Worm (Caenorhabditis elegans) whole organism, L1 larva: ENCODE data around the gene fbxb-81.

ENCODE experiments used
- C04F5.9 ChIP-seq: sonication (generic microtip); optimal IDR thresholded peaks from 2 replicates; lab custom pipeline; 2016; ENCODE audit warnings: missing genetic modification characterization, missing compliant biosample characterization
- C34B4.2 ChIP-seq: sonication (generic microtip); optimal IDR thresholded peaks from 2 replicates; lab custom pipeline; 2017; ENCODE audit warnings: mild to moderate bottlenecking, missing genetic modification characterization, missing compliant biosample characterization
- F16B12.6 ChIP-seq: fragments of 150-350 bp; optimal IDR thresholded peaks from 2 replicates; lab custom pipeline; 2014; ENCODE audit warnings: missing biosample characterization, missing genetic modification characterization
- Y116A8C.19 ChIP-seq: sonication (generic microtip); optimal IDR thresholded peaks from 2 replicates; lab custom pipeline; 2016; ENCODE audit warnings: missing compliant biosample characterization, missing genetic modification characterization, borderline replicate concordance
- alr-1 ChIP-seq: fragments of 200-800 bp; sonication (Bioruptor generic); optimal IDR thresholded peaks from 2 replicates; lab custom pipeline; 2018; ENCODE audit warnings: borderline replicate concordance, mild to moderate bottlenecking, missing genetic modification characterization, missing compliant biosample characterization
- aly-2 ChIP-seq: fragments of 150-350 bp; optimal IDR thresholded peaks from 2 replicates; lab custom pipeline; 2014; ENCODE audit warnings: missing biosample characterization, missing genetic modification characterization
- ama-1 ChIP-seq: fragments of 150-350 bp; optimal IDR thresholded peaks from 2 replicates; lab custom pipeline; 2014
- ceh-63 ChIP-seq: fragments of 200-800 bp; sonication (Bioruptor generic); optimal IDR thresholded peaks from 2 replicates; lab custom pipeline; 2018; ENCODE audit warnings: mild to moderate bottlenecking, missing genetic modification characterization, missing compliant biosample characterization
- ceh-8 ChIP-seq: fragments of 200-800 bp; sonication (Bioruptor generic); optimal IDR thresholded peaks from 2 replicates; lab custom pipeline; 2018; ENCODE audit warnings: mild to moderate bottlenecking, missing genetic modification characterization, moderate library complexity, missing compliant biosample characterization
- ceh-82 ChIP-seq, 3 experiments: fragments of 150-350 bp in 1 of 3; sonication (generic microtip) in 2 of 3; optimal IDR thresholded peaks; 2 replicates each; lab custom pipeline; 2014 to 2017; ENCODE audit warnings: missing biosample characterization in 3 of 3, missing genetic modification characterization in 3 of 3
- ceh-90 ChIP-seq: sonication (generic microtip); optimal IDR thresholded peaks from 2 replicates; lab custom pipeline; 2016; ENCODE audit warnings: missing genetic modification characterization, missing compliant biosample characterization
- dpl-1 ChIP-seq, 3 experiments: fragments of 150-350 bp in 2 of 3; sonication (generic microtip) in 1 of 3; optimal IDR thresholded peaks; 2 replicates each; lab custom pipeline; 2014 to 2017; ENCODE audit warnings: missing biosample characterization in 3 of 3, missing genetic modification characterization in 3 of 3, missing genetic modification reagents in 3 of 3
- dsc-1 ChIP-seq: sonication (generic microtip); optimal IDR thresholded peaks from 2 replicates; lab custom pipeline; 2016; ENCODE audit warnings: mild to moderate bottlenecking, missing genetic modification characterization, missing compliant biosample characterization
- efl-1 ChIP-seq, 4 experiments: fragments of 150-350 bp; optimal IDR thresholded peaks in 3 of 4; peaks in 1 of 4; 1 replicate in 1 of 4; 2 replicates in 3 of 4; lab custom pipeline; 2014; ENCODE audit warnings: missing biosample characterization in 2 of 4, missing genetic modification characterization in 2 of 4, missing genetic modification reagents in 2 of 4
- efl-3 ChIP-seq: fragments of 200-800 bp; sonication (Bioruptor generic); optimal IDR thresholded peaks from 2 replicates; lab custom pipeline; 2018; ENCODE audit warnings: mild to moderate bottlenecking, missing genetic modification characterization, missing compliant biosample characterization
- egl-13 ChIP-seq: sonication (generic microtip); optimal IDR thresholded peaks from 2 replicates; lab custom pipeline; 2016; ENCODE audit warnings: missing genotype, missing genetic modification reagents, missing genetic modification characterization, missing compliant biosample characterization
- elt-2 ChIP-seq: sonication (generic microtip); optimal IDR thresholded peaks from 2 replicates; lab custom pipeline; 2016; ENCODE audit warnings: missing genetic modification characterization, mild to moderate bottlenecking, inconsistent platforms, missing compliant biosample characterization, missing genetic modification reagents
- elt-3 ChIP-seq, 6 experiments: fragments of 150-350 bp in 1 of 6; sonication (generic microtip); optimal IDR thresholded peaks; 2 replicates each; lab custom pipeline; 2017 to 2018; ENCODE audit warnings: missing biosample characterization in 6 of 6, missing genetic modification characterization in 6 of 6, inconsistent platforms in 1 of 6
- ets-5 ChIP-seq: fragments of 200-800 bp; sonication (Bioruptor generic); IDR thresholded peaks from 2 replicates; pipeline ENCODE4 v1.3.6; 2022; ENCODE audit warnings: missing genetic modification characterization, missing compliant biosample characterization
- fkh-10 ChIP-seq: sonication (generic microtip); optimal IDR thresholded peaks from 2 replicates; lab custom pipeline; 2017; ENCODE audit warnings: missing biosample characterization, missing genetic modification reagents, missing genetic modification characterization
- fos-1 ChIP-seq: fragments of 150-350 bp; optimal IDR thresholded peaks from 2 replicates; lab custom pipeline; 2014; ENCODE audit warnings: missing biosample characterization, missing genetic modification characterization
- hpl-2 ChIP-seq: fragments of 150-350 bp; optimal IDR thresholded peaks from 2 replicates; lab custom pipeline; 2014; ENCODE audit warnings: missing biosample characterization, missing genetic modification reagents, missing genetic modification characterization
- irx-1 ChIP-seq: sonication (generic microtip); optimal IDR thresholded peaks from 2 replicates; lab custom pipeline; 2016; ENCODE audit warnings: missing genetic modification characterization, missing compliant biosample characterization
- isw-1 ChIP-seq: fragments of 200-800 bp; sonication (Bioruptor generic); IDR thresholded peaks from 2 replicates; pipeline ENCODE4 v1.3.6; 2022; ENCODE audit warnings: missing genetic modification characterization, missing compliant biosample characterization
- lin-14 ChIP-seq: fragments of 200-800 bp; sonication (Bioruptor generic); optimal IDR thresholded peaks from 2 replicates; lab custom pipeline; 2018; ENCODE audit warnings: mild to moderate bottlenecking, missing genetic modification characterization, moderate library complexity, missing compliant biosample characterization
- lin-15B ChIP-seq: fragments of 150-350 bp; sonication (generic microtip); optimal IDR thresholded peaks from 3 replicates; lab custom pipeline; 2014; ENCODE audit warnings: missing biosample characterization, missing genetic modification characterization
- lin-35 ChIP-seq, 2 experiments: fragments of 150-350 bp; optimal IDR thresholded peaks; 2 replicates each; lab custom pipeline; 2014; ENCODE audit warnings: missing biosample characterization in 2 of 2, missing genetic modification characterization in 2 of 2, missing genetic modification reagents in 2 of 2
- mdl-1 ChIP-seq, 2 experiments: fragments of 150-350 bp; optimal IDR thresholded peaks; 2 replicates each; lab custom pipeline; 2014 to 2017; ENCODE audit warnings: missing biosample characterization in 2 of 2, missing genetic modification characterization in 2 of 2, inconsistent platforms in 1 of 2
- mef-2 ChIP-seq: fragments of 150-350 bp; optimal IDR thresholded peaks from 2 replicates; lab custom pipeline; 2014; ENCODE audit warnings: missing biosample characterization, missing genetic modification characterization
- mep-1 ChIP-seq: fragments of 150-350 bp; optimal IDR thresholded peaks from 2 replicates; lab custom pipeline; 2014; ENCODE audit warnings: missing biosample characterization, missing genetic modification characterization
- nhr-11 ChIP-seq: fragments of 150-350 bp; optimal IDR thresholded peaks from 2 replicates; lab custom pipeline; 2014; ENCODE audit warnings: missing biosample characterization, missing genetic modification characterization
- nhr-19 ChIP-seq: fragments of 200-800 bp; sonication (Bioruptor generic); conservative IDR thresholded peaks from 2 replicates; pipeline ENCODE4 v1.3.6; 2022; ENCODE audit warnings: missing genetic modification characterization, missing compliant biosample characterization
- nhr-20 ChIP-seq: sonication (generic microtip); optimal IDR thresholded peaks from 2 replicates; lab custom pipeline; 2016; ENCODE audit warnings: mild to moderate bottlenecking, missing genetic modification characterization, missing compliant biosample characterization
- nhr-28 ChIP-seq: fragments of 150-350 bp; optimal IDR thresholded peaks from 2 replicates; lab custom pipeline; 2014; ENCODE audit warnings: missing biosample characterization, missing genetic modification characterization
- nhr-76 ChIP-seq: sonication (generic microtip); optimal IDR thresholded peaks from 2 replicates; lab custom pipeline; 2017; ENCODE audit warnings: missing biosample characterization, missing genetic modification characterization
- nhr-77 ChIP-seq: fragments of 150-350 bp; optimal IDR thresholded peaks from 2 replicates; lab custom pipeline; 2014; ENCODE audit warnings: missing biosample characterization, missing genetic modification characterization
- nhr-85 ChIP-seq: sonication (generic microtip); peaks from one replicate; lab custom pipeline; 2016; ENCODE audit warnings: missing genetic modification characterization, inconsistent platforms, missing compliant biosample characterization
- pax-3 ChIP-seq: fragments of 200-800 bp; sonication (Bioruptor generic); optimal IDR thresholded peaks from 2 replicates; lab custom pipeline; 2018; ENCODE audit warnings: mild to moderate bottlenecking, missing genetic modification characterization, moderate library complexity, missing compliant biosample characterization
- rnt-1 ChIP-seq: sonication (generic microtip); optimal IDR thresholded peaks from 2 replicates; lab custom pipeline; 2016; ENCODE audit warnings: mild to moderate bottlenecking, missing genetic modification characterization, moderate library complexity, missing compliant biosample characterization
- skn-1 ChIP-seq: fragments of 150-350 bp; optimal IDR thresholded peaks from 2 replicates; lab custom pipeline; 2014; ENCODE audit warnings: missing biosample characterization, missing genetic modification characterization
- snu-23 ChIP-seq: sonication (generic microtip); optimal IDR thresholded peaks from 2 replicates; lab custom pipeline; 2016; ENCODE audit warnings: missing genetic modification characterization, missing compliant biosample characterization
- sup-37 ChIP-seq: fragments of 200-800 bp; sonication (Bioruptor generic); optimal IDR thresholded peaks from 2 replicates; lab custom pipeline; 2018; ENCODE audit warnings: mild to moderate bottlenecking, missing genetic modification characterization, missing compliant biosample characterization
- swsn-7 ChIP-seq: sonication (generic microtip); optimal IDR thresholded peaks from 2 replicates; lab custom pipeline; 2016; ENCODE audit warnings: missing genetic modification characterization, missing compliant biosample characterization
- tlp-1 ChIP-seq: fragments of 150-350 bp; optimal IDR thresholded peaks from 2 replicates; lab custom pipeline; 2014; ENCODE audit warnings: missing biosample characterization, missing genetic modification characterization
- unc-130 ChIP-seq: fragments of 150-350 bp; optimal IDR thresholded peaks from 2 replicates; lab custom pipeline; 2017; ENCODE audit warnings: missing biosample characterization, missing genetic modification characterization, inconsistent platforms
- unc-30 ChIP-seq: sonication (generic microtip); optimal IDR thresholded peaks from 2 replicates; lab custom pipeline; 2017; ENCODE audit warnings: missing biosample characterization, missing genetic modification characterization
- unc-62 ChIP-seq: fragments of 150-350 bp; optimal IDR thresholded peaks from 2 replicates; lab custom pipeline; 2014; ENCODE audit warnings: missing biosample characterization, missing genetic modification reagents, missing genetic modification characterization
- xbp-1 ChIP-seq: sonication (generic microtip); optimal IDR thresholded peaks from 2 replicates; lab custom pipeline; 2016; ENCODE audit warnings: missing genetic modification characterization, missing compliant biosample characterization
- zip-4 ChIP-seq: fragments of 200-800 bp; sonication (Bioruptor generic); optimal IDR thresholded peaks from 2 replicates; lab custom pipeline; 2018; ENCODE audit warnings: mild to moderate bottlenecking, missing genetic modification characterization, moderate library complexity, missing compliant biosample characterization
- ztf-11 ChIP-seq, 2 experiments: sonication (generic microtip); optimal IDR thresholded peaks; 2 replicates each; lab custom pipeline; 2016 to 2017; ENCODE audit warnings: missing genetic modification characterization in 2 of 2, missing biosample characterization in 1 of 2, missing compliant biosample characterization in 1 of 2

The fbxb-81 gene

ce11 chrIII:132118-132517 is 8.9 kb downstream of the fbxb-81 start, which contains the start of gene pals-22:
Gene pals-22 (plus strand): TSS chrIII:132418.
- TF ChIP-seq swsn-7 (no peak), unc-62 (no peak), Y116A8C.19 (no peak), lin-35 (GFP tag; optimal IDR thresholded peaks at IDR 0.05; lab: Kevin White, UChicago) (no peak), isw-1 (GFP tag; lab: Robert Waterston, UW) (no peak), dsc-1 (tag; lab: Kevin White, UChicago) (no peak), rnt-1 (tag; lab: Kevin White, UChicago) (no peak)

DNA sequence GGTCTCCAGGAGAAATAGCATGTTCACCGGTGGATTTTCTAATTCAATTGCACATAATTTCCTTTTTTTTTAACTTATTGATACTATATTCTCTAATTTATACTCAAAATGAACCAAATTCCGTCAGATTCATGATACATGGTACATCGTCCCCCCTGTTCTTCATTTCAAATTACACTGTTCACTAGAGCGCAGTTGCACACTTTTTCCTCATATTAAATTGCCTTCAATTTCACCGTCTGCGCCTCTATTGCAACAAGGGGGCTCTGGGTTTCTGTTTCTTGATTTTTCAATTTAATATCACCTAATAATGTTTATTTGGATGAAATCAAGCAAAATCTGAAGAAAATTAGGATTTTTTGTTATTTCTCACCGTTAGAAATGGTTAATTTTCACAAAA is 9.4 kb downstream of the fbxb-81 start:
- TF ChIP-seq lin-35 (GFP tag; optimal IDR thresholded peaks at IDR 0.05; lab: Kevin White, UChicago) (peak; percentile 68 to 72), mef-2 (tag; lab: Kevin White, UChicago) (no peak), rnt-1 (tag; lab: Kevin White, UChicago) (peak; percentile 42), elt-3 (tag; optimal IDR thresholded peaks at IDR 0.05; lab: Kevin White, UChicago) (no peak), ztf-11 (tag; optimal IDR thresholded peaks at IDR 0.05; lab: Kevin White, UChicago) (no peak), ceh-82 (tag; optimal IDR thresholded peaks at IDR 0.05; lab: Kevin White, UChicago) (peak in 2 of 3 experiments; percentile 2 to 70), elt-2 (peak; percentile 1), sup-37 (GFP tag; lab: Kevin White, UChicago) (no peak), tlp-1 (tag; lab: Kevin White, UChicago) (no peak), zip-4 (no peak), xbp-1 (tag; lab: Kevin White, UChicago) (peak; percentile 44), snu-23 (GFP tag; lab: Kevin White, UChicago) (peak; percentile 64), mdl-1 (tag; optimal IDR thresholded peaks at IDR 0.05; lab: Kevin White, UChicago) (no peak), lin-14 (GFP tag; lab: Kevin White, UChicago) (peak; percentile 77), ama-1 (lab: Kevin White, UChicago) (no peak), fkh-10 (GFP tag; lab: Kevin White, UChicago) (no peak), skn-1 (tag; lab: Kevin White, UChicago) (peak; percentile 11), hpl-2 (GFP tag; lab: Kevin White, UChicago) (no peak), F16B12.6 (tag; lab: Kevin White, UChicago) (peak; percentile 60), egl-13 (tag; lab: Kevin White, UChicago) (no peak), ceh-63 (GFP tag; lab: Kevin White, UChicago) (no peak), pax-3 (tag; lab: Kevin White, UChicago) (no peak), aly-2 (no peak), nhr-19 (GFP tag; lab: Robert Waterston, UW) (peak; percentile 15; the same call in 1 of the 2 replicates), unc-30 (tag; lab: Kevin White, UChicago) (no peak), fos-1 (tag; lab: Kevin White, UChicago) (no peak), irx-1 (peak; percentile 9), swsn-7 (peak; percentile 50), ets-5 (GFP tag; lab: Robert Waterston, UW) (no peak), Y116A8C.19 (no peak), nhr-11 (tag; lab: Kevin White, UChicago) (no peak), unc-130 (peak; percentile 27), C34B4.2 (tag; lab: Kevin White, UChicago) (no peak), efl-3 (no peak), nhr-28 (tag; lab: Kevin White, UChicago) (no peak), nhr-76 (tag; lab: Kevin White, UChicago) (no peak), nhr-85 (tag; lab: Kevin White, UChicago) (peak; percentile 71), nhr-20 (peak; percentile 37), efl-1 (optimal IDR thresholded peaks at IDR 0.05; lab: Kevin White, UChicago) (peak; percentile 65 to 67), efl-1 (GFP tag; optimal IDR thresholded peaks at IDR 0.05 in 1 of 2; lab: Kevin White, UChicago) (peak; percentile 64 to 94), dsc-1 (tag; lab: Kevin White, UChicago) (peak; percentile 37), nhr-77 (tag; lab: Kevin White, UChicago) (no peak), dpl-1 (GFP tag; optimal IDR thresholded peaks at IDR 0.05; lab: Kevin White, UChicago) (peak; percentile 32 to 72 (median 60)), C04F5.9 (tag; lab: Kevin White, UChicago) (no peak), lin-15B (tag; lab: Kevin White, UChicago) (peak; percentile 61), mep-1 (tag; lab: Kevin White, UChicago) (peak; percentile 79), ceh-90 (no peak), alr-1 (tag; lab: Kevin White, UChicago) (no peak), ceh-8 (no peak)
